Worm (Caenorhabditis elegans): Measurements from ENCODE around the gene K05F1.9.

K05F1.9 gene

ce11 chrII:5801075-5801474 lies at the start of gene K05F1.9, which contains the start of gene K05F1.1:
Gene K05F1.9, minus strand, starts transcription at chrII:5801175.
Gene K05F1.1, plus strand, starts transcription at chrII:5801382.
- TF ChIP-seq lin-13 (GFP tag; optimal IDR thresholded peaks at IDR 0.05) (no peak), nhr-20 (tag; optimal IDR thresholded peaks at IDR 0.05) (no peak), lin-39 (tag; optimal IDR thresholded peaks at IDR 0.05) (no peak), snpc-4 (tag; optimal IDR thresholded peaks at IDR 0.05) (no peak), ces-1 (GFP tag; optimal IDR thresholded peaks at IDR 0.05) (no peak), unc-30 (tag; optimal IDR thresholded peaks at IDR 0.05) (no peak), ets-5 (GFP tag; IDR thresholded peaks at IDR 0.05) (no peak), alr-1 (tag; optimal IDR thresholded peaks at IDR 0.05; ENCODE audit: borderline replicate concordance) (no peak), vab-15 (tag; optimal IDR thresholded peaks at IDR 0.05) (no peak), nhr-237 (tag; optimal IDR thresholded peaks at IDR 0.05) (no peak), jun-1 (tag; optimal IDR thresholded peaks at IDR 0.05) (no peak), lsy-2 (tag; optimal IDR thresholded peaks at IDR 0.05) (no peak), swsn-7 (tag; optimal IDR thresholded peaks at IDR 0.05) (no peak), fos-1 (tag; optimal IDR thresholded peaks at IDR 0.05) (no peak), rnt-1 (tag; optimal IDR thresholded peaks at IDR 0.05) (no peak), Y116A8C.19 (tag; optimal IDR thresholded peaks at IDR 0.05; ENCODE audit: borderline replicate concordance) (no peak), unc-62 (GFP tag; optimal IDR thresholded peaks at IDR 0.05) (no peak), aha-1 (tag; optimal IDR thresholded peaks at IDR 0.05) (no peak)

ce11 chrII:5846181-5846580 lies 45.2 kb upstream of the K05F1.9 start:
- TF ChIP-seq efl-1 (optimal IDR thresholded peaks at IDR 0.05) (no peak), efl-1 (GFP tag; optimal IDR thresholded peaks at IDR 0.05 in 1 of 2) (peak in 1 of 2 experiments; percentile 27), aha-1 (tag; optimal IDR thresholded peaks at IDR 0.05) (no peak), Y116A8C.19 (tag; optimal IDR thresholded peaks at IDR 0.05; ENCODE audit: borderline replicate concordance) (no peak), grh-1 (GFP tag; IDR thresholded peaks at IDR 0.05) (no peak), elt-2 (tag; optimal IDR thresholded peaks at IDR 0.05) (peak; percentile 22)

ce11 chrII:5845441-5845840 lies 44.5 kb upstream of the K05F1.9 start, which contains the start of the genes ZK1248.17 and H41C03.3:
Gene ZK1248.17, minus strand, starts transcription at chrII:5845541.
Gene H41C03.3, plus strand, starts transcription at chrII:5845777.
- no peak for TF ChIP-seq nhr-76 (tag; optimal IDR thresholded peaks at IDR 0.05)

ce11 chrII:5844694-5845129 lies 43.7 kb upstream of the K05F1.9 start:
- TF ChIP-seq unc-62 (GFP tag; optimal IDR thresholded peaks at IDR 0.05): no peak
- TF ChIP-seq egl-13 (tag; optimal IDR thresholded peaks at IDR 0.05): peak; percentile 99
- TF ChIP-seq fos-1 (tag; optimal IDR thresholded peaks at IDR 0.05): peak; percentile 98
- peak; percentile 100 for TF ChIP-seq nhr-20 (tag; optimal IDR thresholded peaks at IDR 0.05)
- peak; percentile 99 for TF ChIP-seq hpl-2 (GFP tag; optimal IDR thresholded peaks at IDR 0.05)
- peak; percentile 99 for TF ChIP-seq fkh-10 (GFP tag; optimal IDR thresholded peaks at IDR 0.05)
- TF ChIP-seq lir-3 (tag; optimal IDR thresholded peaks at IDR 0.05; ENCODE audit: poor library complexity): peak; percentile 96
- TF ChIP-seq snu-23 (GFP tag; optimal IDR thresholded peaks at IDR 0.05): peak; percentile 100
- peak; percentile 49 for TF ChIP-seq hlh-17 (GFP tag; optimal IDR thresholded peaks at IDR 0.05; ENCODE audit: borderline replicate concordance)
- TF ChIP-seq nhr-84 (tag; optimal IDR thresholded peaks at IDR 0.05): peak; percentile 85
- TF ChIP-seq nhr-90 (tag; optimal IDR thresholded peaks at IDR 0.05; ENCODE audit: poor library complexity): peak; percentile 100
- peak; percentile 97 for TF ChIP-seq lin-13 (GFP tag; optimal IDR thresholded peaks at IDR 0.05)
- TF ChIP-seq mab-9 (GFP tag; IDR thresholded peaks at IDR 0.05): peak; percentile 99
- TF ChIP-seq sptf-1 (tag; optimal IDR thresholded peaks at IDR 0.05): no peak
- TF ChIP-seq ces-1 (GFP tag; optimal IDR thresholded peaks at IDR 0.05): peak; percentile 98
- TF ChIP-seq ztf-4 (tag; optimal IDR thresholded peaks at IDR 0.05): peak; percentile 98
- peak; percentile 96 for TF ChIP-seq ceh-63 (GFP tag; optimal IDR thresholded peaks at IDR 0.05)
- no peak for TF ChIP-seq alr-1 (tag; optimal IDR thresholded peaks at IDR 0.05; ENCODE audit: borderline replicate concordance)
- peak; percentile 80 for TF ChIP-seq nhr-12 (tag; optimal IDR thresholded peaks at IDR 0.05)
- peak; percentile 100 for TF ChIP-seq nhr-85 (tag)
- peak; percentile 98 for TF ChIP-seq C04F5.9 (tag; optimal IDR thresholded peaks at IDR 0.05)
- TF ChIP-seq rnt-1 (tag; optimal IDR thresholded peaks at IDR 0.05): peak; percentile 98
- TF ChIP-seq irx-1 (tag; optimal IDR thresholded peaks at IDR 0.05): peak; percentile 100
- peak; percentile 99 for TF ChIP-seq mep-1 (tag; optimal IDR thresholded peaks at IDR 0.05)
- TF ChIP-seq ceh-8 (GFP tag; optimal IDR thresholded peaks at IDR 0.05): peak; percentile 99
- TF ChIP-seq nhr-237 (tag; optimal IDR thresholded peaks at IDR 0.05): peak; percentile 98
- peak; percentile 99 for TF ChIP-seq aly-2 (tag; optimal IDR thresholded peaks at IDR 0.05)
- peak; percentile 98 for TF ChIP-seq jun-1 (tag; optimal IDR thresholded peaks at IDR 0.05)
- peak; percentile 100 for TF ChIP-seq elt-2 (tag; optimal IDR thresholded peaks at IDR 0.05)
- peak; percentile 48 for TF ChIP-seq Y116A8C.19 (tag; optimal IDR thresholded peaks at IDR 0.05; ENCODE audit: borderline replicate concordance)
- peak; percentile 100 for TF ChIP-seq fkh-8 (tag; optimal IDR thresholded peaks at IDR 0.05)
- peak; percentile 99 for TF ChIP-seq grh-1 (GFP tag; IDR thresholded peaks at IDR 0.05)
- TF ChIP-seq ztf-11 (tag; optimal IDR thresholded peaks at IDR 0.05): peak; percentile 93 to 98
- peak; percentile 99 for TF ChIP-seq sox-4 (tag; optimal IDR thresholded peaks at IDR 0.05)
